Fruit fly (Drosophila melanogaster) whole organism, embryonic: ENCODE results near the gene CG42271.

Experiments
- Atf-2 ChIP-seq: fragments of 200-800 bp; sonication (Bioruptor generic); optimal IDR thresholded peaks from 2 replicates; lab custom pipeline; 2016; ENCODE audit warnings: missing biosample characterization, missing genetic modification characterization
- C15 ChIP-seq: fragments of 200-800 bp; sonication (Bioruptor generic); IDR thresholded peaks from 3 replicates; pipeline ENCODE4 v1.3.6; 2022; ENCODE audit warnings: missing biosample characterization, missing genetic modification characterization
- CG10147 ChIP-seq: fragments of 200-800 bp; sonication (Bioruptor generic); optimal IDR thresholded peaks from 2 replicates; lab custom pipeline; 2019; ENCODE audit warnings: missing biosample characterization, mild to moderate bottlenecking, missing genetic modification characterization, moderate library complexity
- CG10543 ChIP-seq: fragments of 200-800 bp; sonication (Bioruptor generic); optimal IDR thresholded peaks from 3 replicates; lab custom pipeline; 2017; ENCODE audit warnings: missing biosample characterization, mild to moderate bottlenecking, missing genetic modification characterization, moderate library complexity
- CG10979 ChIP-seq: fragments of 200-800 bp; sonication (Bioruptor generic); optimal IDR thresholded peaks from 2 replicates; lab custom pipeline; 2018; ENCODE audit warnings: missing biosample characterization, mild to moderate bottlenecking, missing genetic modification characterization, moderate library complexity
- CG11247 ChIP-seq: fragments of 200-800 bp; sonication (Bioruptor generic); IDR thresholded peaks from 2 replicates; pipeline ENCODE4 v1.3.6; 2022; ENCODE audit warnings: missing biosample characterization, missing genetic modification characterization
- CG11456 ChIP-seq: fragments of 200-800 bp; sonication (Bioruptor generic); IDR thresholded peaks from 3 replicates; pipeline ENCODE4 v1.3.6; 2022; ENCODE audit warnings: missing biosample characterization, missing genetic modification characterization
- CG14710 ChIP-seq: fragments of 200-800 bp; sonication (Bioruptor generic); optimal IDR thresholded peaks from 3 replicates; lab custom pipeline; 2019; ENCODE audit warnings: missing biosample characterization, mild to moderate bottlenecking, missing genetic modification characterization, moderate library complexity
- CG1529 ChIP-seq: fragments of 200-800 bp; sonication (Bioruptor generic); optimal IDR thresholded peaks from 3 replicates; lab custom pipeline; 2018; ENCODE audit warnings: missing biosample characterization, missing genetic modification characterization
- CG15514 ChIP-seq: fragments of 200-800 bp; sonication (Bioruptor generic); optimal IDR thresholded peaks from 3 replicates; lab custom pipeline; 2017; ENCODE audit warnings: missing biosample characterization, missing genetic modification characterization, mild to moderate bottlenecking, moderate library complexity, missing genetic modification reagents
- CG17612 ChIP-seq: fragments of 200-800 bp; sonication (Bioruptor generic); IDR thresholded peaks from 2 replicates; pipeline ENCODE4 v1.3.6; 2022; ENCODE audit warnings: missing biosample characterization, missing genetic modification characterization
- CG18619 ChIP-seq: fragments of 200-800 bp; sonication (Bioruptor generic); optimal IDR thresholded peaks from 3 replicates; lab custom pipeline; 2017; ENCODE audit warnings: missing biosample characterization, mild to moderate bottlenecking, missing genetic modification characterization
- CG2202 ChIP-seq: fragments of 200-800 bp; sonication (Bioruptor generic); optimal IDR thresholded peaks from 2 replicates; lab custom pipeline; 2018; ENCODE audit warnings: missing biosample characterization, mild to moderate bottlenecking, missing genetic modification characterization
- CG2712 ChIP-seq: fragments of 200-800 bp; optimal IDR thresholded peaks from 3 replicates; lab custom pipeline; 2019; ENCODE audit warnings: missing biosample characterization, mild to moderate bottlenecking, missing genetic modification characterization, moderate library complexity
- CG31388 ChIP-seq: fragments of 200-800 bp; sonication (Bioruptor generic); optimal IDR thresholded peaks from 2 replicates; lab custom pipeline; 2016; ENCODE audit warnings: missing biosample characterization, missing genetic modification characterization
- CG33213 ChIP-seq: fragments of 200-800 bp; sonication (Bioruptor generic); optimal IDR thresholded peaks from 3 replicates; lab custom pipeline; 2016; ENCODE audit warnings: missing biosample characterization, missing genetic modification characterization
- CG4617 ChIP-seq: fragments of 200-800 bp; sonication (Bioruptor generic); optimal IDR thresholded peaks from 3 replicates; lab custom pipeline; 2016; ENCODE audit warnings: missing biosample characterization, missing genetic modification characterization, borderline replicate concordance
- CG4707 ChIP-seq: fragments of 200-800 bp; sonication (Bioruptor generic); optimal IDR thresholded peaks from 2 replicates; lab custom pipeline; 2018; ENCODE audit warnings: missing biosample characterization, mild to moderate bottlenecking, missing genetic modification characterization, moderate library complexity
- CG6813 ChIP-seq: fragments of 200-800 bp; sonication (Bioruptor generic); optimal IDR thresholded peaks from 2 replicates; lab custom pipeline; 2017; ENCODE audit warnings: missing biosample characterization, missing genetic modification characterization, mild to moderate bottlenecking, moderate library complexity, missing genetic modification reagents
- CG7786 ChIP-seq: fragments of 200-800 bp; sonication (Bioruptor generic); optimal IDR thresholded peaks from 2 replicates; lab custom pipeline; 2016; ENCODE audit warnings: missing biosample characterization, missing genetic modification characterization
- CG7987 ChIP-seq: fragments of 200-800 bp; sonication (Bioruptor generic); optimal IDR thresholded peaks from 2 replicates; lab custom pipeline; 2018; ENCODE audit warnings: missing biosample characterization, mild to moderate bottlenecking, missing genetic modification characterization, moderate library complexity
- CG8281 ChIP-seq: fragments of 200-800 bp; sonication (Bioruptor generic); optimal IDR thresholded peaks from 2 replicates; lab custom pipeline; 2018; ENCODE audit warnings: missing biosample characterization, mild to moderate bottlenecking, missing genetic modification characterization, moderate library complexity
- CG9609 ChIP-seq: fragments of 200-800 bp; sonication (Bioruptor generic); optimal IDR thresholded peaks from 3 replicates; lab custom pipeline; 2016; ENCODE audit warnings: missing biosample characterization, missing genetic modification characterization
- Dek ChIP-seq: fragments of 200-800 bp; sonication (Bioruptor generic); optimal IDR thresholded peaks from 3 replicates; lab custom pipeline; 2019; ENCODE audit warnings: missing biosample characterization, mild to moderate bottlenecking, missing genetic modification characterization, moderate library complexity
- Dref ChIP-seq: fragments of 200-800 bp; sonication (Bioruptor generic); IDR thresholded peaks from 2 replicates; pipeline ENCODE4 v1.3.6; 2022; ENCODE audit warnings: missing biosample characterization, missing genetic modification characterization
- Elba2 ChIP-seq: fragments of 200-800 bp; sonication (Bioruptor generic); optimal IDR thresholded peaks from 3 replicates; lab custom pipeline; 2016; ENCODE audit warnings: missing biosample characterization, missing genetic modification characterization
- Fer3 ChIP-seq: fragments of 200-800 bp; sonication (Bioruptor generic); optimal IDR thresholded peaks from 2 replicates; lab custom pipeline; 2018; ENCODE audit warnings: missing biosample characterization, mild to moderate bottlenecking, missing genetic modification characterization, moderate library complexity
- Gug ChIP-seq: fragments of 200-800 bp; sonication (Bioruptor generic); IDR thresholded peaks from 4 replicates; pipeline ENCODE4 v1.3.6; 2022; ENCODE audit warnings: missing biosample characterization, missing genetic modification characterization
- Hr3 ChIP-seq: fragments of 200-800 bp; sonication (Bioruptor generic); optimal IDR thresholded peaks from 3 replicates; lab custom pipeline; 2016; ENCODE audit warnings: missing biosample characterization, missing genetic modification characterization
- MBD-R2 ChIP-seq: fragments of 200-800 bp; sonication (Bioruptor generic); IDR thresholded peaks from 2 replicates; pipeline ENCODE4 v1.3.6; 2022; ENCODE audit warnings: missing biosample characterization, missing genetic modification characterization
- PHDP ChIP-seq: fragments of 200-800 bp; sonication (Bioruptor generic); optimal IDR thresholded peaks from 3 replicates; lab custom pipeline; 2018; ENCODE audit warnings: missing biosample characterization, mild to moderate bottlenecking, missing genetic modification characterization, moderate library complexity
- Poxn ChIP-seq: fragments of 200-800 bp; sonication (Bioruptor generic); IDR thresholded peaks from 2 replicates; pipeline ENCODE4 v1.3.6; 2022; ENCODE audit warnings: missing biosample characterization, missing genetic modification characterization
- Ravus ChIP-seq: fragments of 200-800 bp; sonication (Bioruptor generic); IDR thresholded peaks from 2 replicates; pipeline ENCODE4 v1.3.6; 2022; ENCODE audit warnings: missing biosample characterization, missing genetic modification characterization
- Stat92E ChIP-seq, 3 experiments: fragments of >200 bp in 2 of 3; fragments of 200-800 bp in 1 of 3; sonication (Bioruptor generic) in 1 of 3; optimal IDR thresholded peaks; 2 replicates each; lab custom pipeline; 2017 to 2019; ENCODE audit warnings: missing biosample characterization in 3 of 3, missing genetic modification characterization in 3 of 3, mild to moderate bottlenecking in 1 of 3, moderate library complexity in 1 of 3
- dati ChIP-seq: fragments of 200-800 bp; sonication (Bioruptor generic); IDR thresholded peaks from 2 replicates; pipeline ENCODE4 v1.3.6; 2022; ENCODE audit warnings: missing biosample characterization, missing genetic modification characterization
- dm ChIP-seq: fragments of 200-800 bp; sonication (Bioruptor generic); optimal IDR thresholded peaks from 3 replicates; lab custom pipeline; 2016; ENCODE audit warnings: missing biosample characterization, missing genetic modification characterization
- en ChIP-seq: fragments of 200-800 bp; sonication (Bioruptor generic); optimal IDR thresholded peaks from 2 replicates; lab custom pipeline; 2016; ENCODE audit warnings: missing biosample characterization, missing genetic modification characterization
- esg ChIP-seq: fragments of 200-800 bp; sonication (Bioruptor generic); conservative IDR thresholded peaks from 2 replicates; pipeline ENCODE4 v1.3.6; 2022; ENCODE audit warnings: missing biosample characterization, missing genetic modification characterization
- fd64A ChIP-seq: fragments of 200-800 bp; sonication (Bioruptor generic); optimal IDR thresholded peaks from 3 replicates; lab custom pipeline; 2018; ENCODE audit warnings: missing biosample characterization, mild to moderate bottlenecking, missing genetic modification characterization
- fd96Cb ChIP-seq: fragments of 200-800 bp; sonication (Bioruptor generic); optimal IDR thresholded peaks from 2 replicates; lab custom pipeline; 2018; ENCODE audit warnings: missing biosample characterization, mild to moderate bottlenecking, missing genetic modification characterization, moderate library complexity
- fu2 ChIP-seq: fragments of 200-800 bp; sonication (Bioruptor generic); optimal IDR thresholded peaks from 2 replicates; lab custom pipeline; 2016; ENCODE audit warnings: missing biosample characterization, missing genetic modification characterization
- gcm ChIP-seq: fragments of 200-800 bp; sonication (Bioruptor generic); optimal IDR thresholded peaks from 2 replicates; lab custom pipeline; 2019; ENCODE audit warnings: missing biosample characterization, mild to moderate bottlenecking, missing genetic modification characterization, moderate library complexity
- her ChIP-seq: fragments of 200-800 bp; sonication (Bioruptor generic); optimal IDR thresholded peaks from 2 replicates; lab custom pipeline; 2016; ENCODE audit warnings: missing biosample characterization, missing genetic modification characterization
- insv ChIP-seq, 2 experiments: fragments of 200-800 bp; sonication (Bioruptor generic); optimal IDR thresholded peaks; 3 replicates each; lab custom pipeline; 2016 to 2018; ENCODE audit warnings: missing biosample characterization in 2 of 2, missing genetic modification characterization in 2 of 2
- kni ChIP-seq: fragments of 200-800 bp; sonication (Bioruptor generic); optimal IDR thresholded peaks from 3 replicates; lab custom pipeline; 2017; ENCODE audit warnings: mild to moderate bottlenecking, missing biosample characterization, missing genetic modification reagents, missing genetic modification characterization
- nmo ChIP-seq: fragments of 200-800 bp; sonication (Bioruptor generic); optimal IDR thresholded peaks from 2 replicates; lab custom pipeline; 2018; ENCODE audit warnings: missing biosample characterization, mild to moderate bottlenecking, missing genetic modification characterization, moderate library complexity
- rib ChIP-seq: fragments of 200-800 bp; sonication (Bioruptor generic); IDR thresholded peaks from 2 replicates; pipeline ENCODE4 v1.3.6; 2022; ENCODE audit warnings: missing biosample characterization, missing genetic modification characterization
- sug ChIP-seq: fragments of 200-800 bp; optimal IDR thresholded peaks from 2 replicates; lab custom pipeline; 2019; ENCODE audit warnings: missing biosample characterization, mild to moderate bottlenecking, missing genetic modification characterization, moderate library complexity
- tap ChIP-seq: fragments of 200-800 bp; optimal IDR thresholded peaks from 3 replicates; lab custom pipeline; 2019; ENCODE audit warnings: missing biosample characterization, mild to moderate bottlenecking, missing genetic modification characterization, moderate library complexity
- usp ChIP-seq: fragments of >200 bp; optimal IDR thresholded peaks from 2 replicates; lab custom pipeline; 2017; ENCODE audit warnings: missing biosample characterization, missing genetic modification characterization

Gene CG42271

DNA sequence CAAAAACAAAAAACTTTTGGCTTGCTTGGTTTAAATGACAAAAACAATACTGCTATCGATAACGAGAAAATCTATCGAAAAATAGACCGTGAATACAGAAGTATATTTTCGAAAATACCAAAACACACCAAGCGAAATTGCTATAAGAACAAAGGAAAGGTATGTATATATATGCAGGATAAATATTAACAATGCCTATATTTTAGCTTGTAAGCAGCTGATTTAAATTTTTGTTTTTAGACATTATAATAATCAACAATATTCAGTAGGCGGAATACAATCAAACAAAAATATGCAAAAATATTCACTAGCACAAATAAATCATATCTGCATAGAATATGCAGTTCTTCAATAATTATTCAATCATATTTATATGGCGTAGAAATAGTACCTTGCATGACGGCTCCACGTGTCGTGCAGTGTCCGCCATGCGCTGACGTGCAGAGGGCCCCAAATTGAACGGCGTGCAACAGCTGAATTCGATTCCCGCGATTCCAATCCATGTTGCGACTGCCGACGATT, 4.1 kb upstream of the CG42271 start, which contains the start of the genes Fbxl4 and Dus2 (continued):
- TF ChIP-seq PHDP (tag; lab: Kevin White, UChicago) (peak; percentile 91), dati (GFP tag; lab: Robert Waterston, UW) (peak; percentile 85), CG10147 (GFP tag; lab: Kevin White, UChicago) (peak; percentile 91), Dek (tag; lab: Kevin White, UChicago) (peak; percentile 84), kni (GFP tag; lab: Kevin White, UChicago) (peak; percentile 74), her (GFP tag; lab: Kevin White, UChicago) (peak; percentile 73), Gug (GFP tag; lab: Robert Waterston, UW) (peak; percentile 97), CG31388 (GFP tag; lab: Kevin White, UChicago) (peak; percentile 78), CG15514 (GFP tag; lab: Kevin White, UChicago) (peak; percentile 76), dm (peak; percentile 83), usp (GFP tag; lab: Kevin White, UChicago) (no peak), CG7786 (GFP tag; lab: Kevin White, UChicago) (peak; percentile 86), insv (GFP tag; optimal IDR thresholded peaks at IDR 0.05; lab: Kevin White, UChicago) (peak in 1 of 2 experiments; percentile 65), fu2 (GFP tag; lab: Kevin White, UChicago) (peak; percentile 88), Fer3 (tag; lab: Kevin White, UChicago) (peak; percentile 87), CG2202 (tag; lab: Kevin White, UChicago) (peak; percentile 81), C15 (GFP tag; lab: Robert Waterston, UW) (peak; percentile 75; the same call in 1 of the 3 replicates), CG4617 (GFP tag; lab: Kevin White, UChicago) (peak; percentile 76), rib (GFP tag; lab: Robert Waterston, UW) (0 out of 2 replicates have a peak, but pooled peaks have one; percentile 60), Elba2 (GFP tag; lab: Kevin White, UChicago) (peak; percentile 66), CG17612 (peak; percentile 77), CG2712 (tag; lab: Kevin White, UChicago) (peak; percentile 93), Atf-2 (peak; percentile 88), CG14710 (peak; percentile 94), MBD-R2 (GFP tag; lab: Robert Waterston, UW) (peak; percentile 86), CG11247 (peak; percentile 90), CG9609 (GFP tag; lab: Kevin White, UChicago) (peak; percentile 93), Poxn (GFP tag; lab: Robert Waterston, UW) (peak; percentile 68), Stat92E (GFP tag; optimal IDR thresholded peaks at IDR 0.05; lab: Kevin White, UChicago) (no peak), CG10979 (tag; lab: Kevin White, UChicago) (peak; percentile 94), Dref (GFP tag; lab: Robert Waterston, UW) (peak; percentile 52), fd96Cb (tag; lab: Kevin White, UChicago) (peak; percentile 90), CG1529 (peak; percentile 76), CG6813 (GFP tag; lab: Kevin White, UChicago) (peak; percentile 76), sug (peak; percentile 90), CG8281 (tag; lab: Kevin White, UChicago) (peak; percentile 67), nmo (peak; percentile 95), CG7987 (peak; percentile 71), CG11456 (peak; percentile 95), CG4707 (GFP tag; lab: Kevin White, UChicago) (peak; percentile 60), CG10543 (peak; percentile 89), CG18619 (GFP tag; lab: Kevin White, UChicago) (peak; percentile 90), gcm (GFP tag; lab: Kevin White, UChicago) (peak; percentile 72), esg (GFP tag; lab: Robert Waterston, UW) (peak; percentile 93), tap (tag; lab: Kevin White, UChicago) (peak; percentile 78), CG33213 (GFP tag; lab: Kevin White, UChicago) (peak; percentile 86), Hr3 (GFP tag; lab: Kevin White, UChicago) (peak; percentile 94), Ravus (peak; percentile 72), fd64A (GFP tag; lab: Kevin White, UChicago) (peak; percentile 49), en (GFP tag; lab: Kevin White, UChicago) (peak; percentile 76)
